Fruit fly (Drosophila melanogaster) whole organism, pupa: ENCODE data around the gene dan.

Source experiments
- CG10348 ChIP-seq: fragments of 200-800 bp; sonication (Bioruptor generic); IDR thresholded peaks from 2 replicates; pipeline ENCODE4 v1.3.6; 2022; ENCODE audit warnings: missing biosample characterization, missing genetic modification characterization
- CG13204 ChIP-seq: fragments of 200-800 bp; sonication (Bioruptor generic); optimal IDR thresholded peaks from 2 replicates; lab custom pipeline; 2018; ENCODE audit warnings: missing biosample characterization, mild to moderate bottlenecking, missing genetic modification characterization, moderate library complexity
- CG17806 ChIP-seq: fragments of 200-800 bp; sonication (Bioruptor generic); optimal IDR thresholded peaks from 2 replicates; lab custom pipeline; 2018; ENCODE audit warnings: missing biosample characterization, mild to moderate bottlenecking, missing genetic modification characterization, moderate library complexity
- CG32121 ChIP-seq: fragments of 200-800 bp; sonication (Bioruptor generic); IDR thresholded peaks from 2 replicates; pipeline ENCODE4 v1.3.6; 2022; ENCODE audit warnings: missing biosample characterization, missing genetic modification characterization
- CG4496 ChIP-seq: fragments of 200-800 bp; sonication (Bioruptor generic); IDR thresholded peaks from 3 replicates; pipeline ENCODE4 v1.3.6; 2022; ENCODE audit warnings: missing biosample characterization, missing genetic modification characterization
- CG8159 ChIP-seq: fragments of 200-800 bp; sonication (Bioruptor generic); optimal IDR thresholded peaks from 3 replicates; lab custom pipeline; 2018; ENCODE audit warnings: missing biosample characterization, mild to moderate bottlenecking, missing genetic modification characterization, moderate library complexity
- EcR ChIP-seq: fragments of 200-800 bp; sonication (Bioruptor generic); optimal IDR thresholded peaks from 3 replicates; lab custom pipeline; 2019; ENCODE audit warnings: missing biosample characterization, missing genetic modification characterization, mild to moderate bottlenecking, moderate library complexity, missing genetic modification reagents
- Ets98B ChIP-seq: fragments of 200-800 bp; sonication (Bioruptor generic); IDR thresholded peaks from 2 replicates; pipeline ENCODE4 v1.3.6; 2022; ENCODE audit warnings: missing biosample characterization, missing genetic modification characterization
- Pif1A ChIP-seq: fragments of 200-800 bp; sonication (Bioruptor generic); optimal IDR thresholded peaks from 3 replicates; lab custom pipeline; 2016; ENCODE audit warnings: missing biosample characterization, missing genetic modification characterization
- Pif1B ChIP-seq: fragments of 200-800 bp; sonication (Bioruptor generic); optimal IDR thresholded peaks from 3 replicates; lab custom pipeline; 2016; ENCODE audit warnings: missing biosample characterization, missing genetic modification characterization
- Snoo ChIP-seq: fragments of 200-800 bp; sonication (Bioruptor generic); optimal IDR thresholded peaks from 3 replicates; lab custom pipeline; 2017; ENCODE audit warnings: missing biosample characterization, mild to moderate bottlenecking, missing genetic modification characterization, inconsistent platforms
- fd96Ca ChIP-seq: fragments of 200-800 bp; sonication (Bioruptor generic); IDR thresholded peaks from 3 replicates; pipeline ENCODE4 v1.3.6; 2022; ENCODE audit warnings: missing biosample characterization, missing genetic modification characterization

- TF ChIP-seq CG17806 (tag; lab: Kevin White, UChicago) (no peak), EcR (GFP tag; lab: Kevin White, UChicago) (no peak), fd96Ca (no peak), CG10348 (no peak), CG4496 (GFP tag; lab: Robert Waterston, UW) (no peak), Pif1B (GFP tag; lab: Kevin White, UChicago) (no peak), CG13204 (GFP tag; lab: Kevin White, UChicago) (no peak), Ets98B (GFP tag; lab: Robert Waterston, UW) (no peak), Snoo (no peak), CG32121 (GFP tag; lab: Robert Waterston, UW) (no peak), Pif1A (GFP tag; lab: Kevin White, UChicago) (no peak), CG8159 (peak; percentile 21)
These were observed 7.7 kb upstream of the dan start for dm6 chr3R:25176517-25176916.
